Fruit fly (Drosophila melanogaster) whole organism, embryonic: ENCODE measurements around the gene CG5273.

Experiments used
- Antp ChIP-seq: fragments of 200-800 bp; sonication (Bioruptor generic); optimal IDR thresholded peaks from 3 replicates; lab custom pipeline; 2016; ENCODE audit warnings: missing biosample characterization, missing genetic modification characterization
- CG15514 ChIP-seq: fragments of 200-800 bp; sonication (Bioruptor generic); optimal IDR thresholded peaks from 3 replicates; lab custom pipeline; 2017; ENCODE audit warnings: missing biosample characterization, missing genetic modification characterization, mild to moderate bottlenecking, moderate library complexity, missing genetic modification reagents
- CG17359 ChIP-seq: fragments of 200-800 bp; sonication (Bioruptor generic); optimal IDR thresholded peaks from 3 replicates; lab custom pipeline; 2018; ENCODE audit warnings: missing biosample characterization, mild to moderate bottlenecking, missing genetic modification characterization, moderate library complexity
- CG18619 ChIP-seq: fragments of 200-800 bp; sonication (Bioruptor generic); optimal IDR thresholded peaks from 3 replicates; lab custom pipeline; 2017; ENCODE audit warnings: missing biosample characterization, mild to moderate bottlenecking, missing genetic modification characterization
- CG2199 ChIP-seq: fragments of 200-800 bp; sonication (Bioruptor generic); IDR thresholded peaks from 3 replicates; pipeline ENCODE4 v1.3.6; 2022; ENCODE audit warnings: missing biosample characterization, missing genetic modification characterization
- CG34224 ChIP-seq: fragments of 200-800 bp; sonication (Bioruptor generic); IDR thresholded peaks from 3 replicates; pipeline ENCODE4 v1.3.6; 2022; ENCODE audit warnings: missing biosample characterization, missing genetic modification characterization; ENCODE audit not compliant: partially characterized antibody
- CG3726 ChIP-seq: fragments of 200-800 bp; sonication (Bioruptor generic); IDR thresholded peaks from 3 replicates; pipeline ENCODE4, ENCODE4 v1.3.6; 2022; ENCODE audit warnings: missing biosample characterization, missing genetic modification characterization
- CG42726 ChIP-seq: fragments of 200-800 bp; sonication (Bioruptor generic); IDR thresholded peaks from 2 replicates; pipeline ENCODE4 v1.3.6; 2022; ENCODE audit warnings: missing biosample characterization, missing genetic modification characterization; ENCODE audit not compliant: partially characterized antibody
- CG4617 ChIP-seq: fragments of 200-800 bp; sonication (Bioruptor generic); optimal IDR thresholded peaks from 3 replicates; lab custom pipeline; 2016; ENCODE audit warnings: missing biosample characterization, missing genetic modification characterization, borderline replicate concordance
- CG6683 ChIP-seq: fragments of 200-800 bp; sonication (Bioruptor generic); optimal IDR thresholded peaks from 2 replicates; lab custom pipeline; 2017; ENCODE audit warnings: missing biosample characterization, mild to moderate bottlenecking, missing genetic modification characterization, missing genetic modification reagents
- CG6689 ChIP-seq: fragments of 200-800 bp; sonication (Bioruptor generic); IDR thresholded peaks from 2 replicates; pipeline ENCODE4 v1.3.6; 2022; ENCODE audit warnings: missing biosample characterization, missing genetic modification characterization
- CG7745 ChIP-seq: fragments of 200-800 bp; sonication (Bioruptor generic); optimal IDR thresholded peaks from 2 replicates; lab custom pipeline; 2018; ENCODE audit warnings: missing biosample characterization, mild to moderate bottlenecking, missing genetic modification characterization, moderate library complexity
- CG8944 ChIP-seq: fragments of 200-800 bp; sonication (Bioruptor generic); optimal IDR thresholded peaks from 3 replicates; lab custom pipeline; 2016; ENCODE audit warnings: missing biosample characterization, missing genetic modification characterization
- CG9215 ChIP-seq: fragments of 200-800 bp; sonication (Bioruptor generic); IDR thresholded peaks from 2 replicates; pipeline ENCODE4 v1.3.6; 2022; ENCODE audit warnings: missing biosample characterization, missing genetic modification characterization
- Ets65A ChIP-seq: fragments of 200-800 bp; sonication (Bioruptor generic); peaks from one replicate; lab custom pipeline; 2016; ENCODE audit warnings: missing biosample characterization, missing genetic modification characterization
- H15 ChIP-seq: fragments of 200-800 bp; sonication (Bioruptor generic); IDR thresholded peaks from 3 replicates; pipeline ENCODE4 v1.3.6; 2022; ENCODE audit warnings: missing biosample characterization, missing genetic modification characterization
- Hr78 ChIP-seq, 2 experiments: fragments of 200-800 bp in 1 of 2; fragments of >200 bp in 1 of 2; sonication (Bioruptor generic) in 1 of 2; optimal IDR thresholded peaks; 2 replicates each; lab custom pipeline; 2017 to 2019; ENCODE audit warnings: missing biosample characterization in 2 of 2, missing genetic modification characterization in 2 of 2, mild to moderate bottlenecking in 1 of 2, moderate library complexity in 1 of 2
- NC2α ChIP-seq: fragments of 200-800 bp; sonication (Bioruptor generic); optimal IDR thresholded peaks from 2 replicates; lab custom pipeline; 2016; ENCODE audit warnings: missing biosample characterization, missing genetic modification characterization
- Neu2 ChIP-seq: fragments of 200-800 bp; sonication (Bioruptor generic); optimal IDR thresholded peaks from 3 replicates; lab custom pipeline; 2016; ENCODE audit warnings: missing biosample characterization, missing genetic modification characterization, borderline replicate concordance
- Nf-YC ChIP-seq: fragments of 200-800 bp; optimal IDR thresholded peaks from 3 replicates; lab custom pipeline; 2019; ENCODE audit warnings: missing biosample characterization, mild to moderate bottlenecking, missing genetic modification characterization, moderate library complexity
- Stat92E ChIP-seq, 3 experiments: fragments of >200 bp in 2 of 3; fragments of 200-800 bp in 1 of 3; sonication (Bioruptor generic) in 1 of 3; optimal IDR thresholded peaks; 2 replicates each; lab custom pipeline; 2017 to 2019; ENCODE audit warnings: missing biosample characterization in 3 of 3, missing genetic modification characterization in 3 of 3, mild to moderate bottlenecking in 1 of 3, moderate library complexity in 1 of 3
- bigmax ChIP-seq: fragments of 200-800 bp; sonication (Bioruptor generic); optimal IDR thresholded peaks from 2 replicates; lab custom pipeline; 2018; ENCODE audit warnings: missing biosample characterization, mild to moderate bottlenecking, missing genetic modification characterization
- bsh ChIP-seq, 2 experiments: fragments of 200-800 bp; sonication (Bioruptor generic); optimal IDR thresholded peaks; 2 replicates each; lab custom pipeline; 2017 to 2018; ENCODE audit warnings: mild to moderate bottlenecking in 2 of 2, missing biosample characterization in 2 of 2, missing genetic modification characterization in 2 of 2, moderate library complexity in 1 of 2
- dysf ChIP-seq: fragments of 200-800 bp; sonication (Bioruptor generic); IDR thresholded peaks from 3 replicates; pipeline ENCODE4 v1.3.6; 2022; ENCODE audit warnings: missing biosample characterization, missing genetic modification characterization
- eve ChIP-seq, 2 experiments: fragments of >200 bp; optimal IDR thresholded peaks; 2 replicates each; lab custom pipeline; 2017; ENCODE audit warnings: missing biosample characterization in 2 of 2, missing genetic modification characterization in 2 of 2
- ewg ChIP-seq: fragments of 200-800 bp; sonication (Bioruptor generic); optimal IDR thresholded peaks from 3 replicates; lab custom pipeline; 2017; ENCODE audit warnings: mild to moderate bottlenecking, missing biosample characterization, missing genetic modification reagents, missing genetic modification characterization
- ken ChIP-seq: fragments of 200-800 bp; sonication (Bioruptor generic); IDR thresholded peaks from 3 replicates; pipeline ENCODE4 v1.3.6; 2022; ENCODE audit warnings: missing biosample characterization, missing genetic modification characterization
- lbe ChIP-seq: fragments of 200-800 bp; sonication (Bioruptor generic); optimal IDR thresholded peaks from 2 replicates; lab custom pipeline; 2016; ENCODE audit warnings: missing biosample characterization, mild to moderate bottlenecking, missing genetic modification characterization
- mirr ChIP-seq: fragments of 200-800 bp; sonication (Bioruptor generic); optimal IDR thresholded peaks from 3 replicates; lab custom pipeline; 2018; ENCODE audit warnings: missing biosample characterization, mild to moderate bottlenecking, missing genetic modification characterization
- mld ChIP-seq: fragments of 200-800 bp; sonication (Bioruptor generic); IDR thresholded peaks from 3 replicates; pipeline ENCODE4 v1.3.6; 2022; ENCODE audit warnings: missing biosample characterization, missing genetic modification characterization; ENCODE audit not compliant: partially characterized antibody
- nmo ChIP-seq: fragments of 200-800 bp; sonication (Bioruptor generic); optimal IDR thresholded peaks from 2 replicates; lab custom pipeline; 2018; ENCODE audit warnings: missing biosample characterization, mild to moderate bottlenecking, missing genetic modification characterization, moderate library complexity
- nom ChIP-seq: fragments of 200-800 bp; sonication (Bioruptor generic); optimal IDR thresholded peaks from 2 replicates; lab custom pipeline; 2017; ENCODE audit warnings: missing biosample characterization, missing genetic modification characterization, mild to moderate bottlenecking, moderate library complexity, missing genetic modification reagents
- org-1 ChIP-seq: fragments of 200-800 bp; sonication (Bioruptor generic); optimal IDR thresholded peaks from 2 replicates; lab custom pipeline; 2017; ENCODE audit warnings: missing biosample characterization, missing genetic modification characterization
- p53 ChIP-seq: fragments of 200-800 bp; sonication (Bioruptor generic); optimal IDR thresholded peaks from 2 replicates; lab custom pipeline; 2016; ENCODE audit warnings: missing biosample characterization, missing genetic modification characterization
- pfk ChIP-seq: fragments of 200-800 bp; sonication (Bioruptor generic); optimal IDR thresholded peaks from 2 replicates; lab custom pipeline; 2018; ENCODE audit warnings: missing biosample characterization, mild to moderate bottlenecking, missing genetic modification characterization, moderate library complexity
- phol ChIP-seq: fragments of 200-800 bp; sonication (Bioruptor generic); optimal IDR thresholded peaks from 3 replicates; lab custom pipeline; 2018; ENCODE audit warnings: missing biosample characterization, mild to moderate bottlenecking, missing genetic modification characterization, moderate library complexity
- sima ChIP-seq: fragments of 200-800 bp; sonication (Bioruptor generic); optimal IDR thresholded peaks from 2 replicates; lab custom pipeline; 2016; ENCODE audit warnings: missing biosample characterization, missing genetic modification characterization
- sisA ChIP-seq: fragments of 200-800 bp; sonication (Bioruptor generic); IDR thresholded peaks from 2 replicates; pipeline ENCODE4 v1.3.6; 2022; ENCODE audit warnings: missing biosample characterization, missing genetic modification characterization
- sna ChIP-seq: fragments of 200-800 bp; sonication (Bioruptor generic); IDR thresholded peaks from 2 replicates; pipeline ENCODE4 v1.3.6; 2022; ENCODE audit warnings: missing biosample characterization, missing genetic modification characterization; ENCODE audit not compliant: partially characterized antibody
- ssp ChIP-seq: fragments of 200-800 bp; sonication (Bioruptor generic); IDR thresholded peaks from 2 replicates; pipeline ENCODE4 v1.3.6; 2022; ENCODE audit warnings: missing biosample characterization, missing genetic modification characterization
- ttk ChIP-seq: fragments of 200-800 bp; sonication (Bioruptor generic); IDR thresholded peaks from 2 replicates; pipeline ENCODE4 v2.1.2; 2022; ENCODE audit warnings: missing biosample characterization, missing genetic modification characterization

Gene CG5273

dm6 chrX:739621-740216, 19.7 kb upstream of the CG5273 start (continued):
- no peak for TF ChIP-seq H15 (GFP tag; lab: Robert Waterston, UW)
- TF ChIP-seq CG2199 (GFP tag; lab: Robert Waterston, UW) = no peak
- peak; percentile 80 for TF ChIP-seq Ets65A (GFP tag; lab: Kevin White, UChicago)
- TF ChIP-seq lbe = no peak
- peak in 1 of 2 experiments; percentile 54 for TF ChIP-seq bsh (GFP tag; optimal IDR thresholded peaks at IDR 0.05; lab: Kevin White, UChicago)

- TF ChIP-seq p53 (GFP tag; lab: Kevin White, UChicago) (no peak), ssp (no peak), pfk (GFP tag; lab: Kevin White, UChicago) (no peak), CG8944 (no peak), CG34224 (GFP tag; lab: Robert Waterston, UW) (no peak), Hr78 (GFP tag; optimal IDR thresholded peaks at IDR 0.05; lab: Kevin White, UChicago) (no peak), CG15514 (GFP tag; lab: Kevin White, UChicago) (no peak), sima (no peak), Antp (no peak), phol (tag; lab: Kevin White, UChicago) (no peak), CG18619 (GFP tag; lab: Kevin White, UChicago) (no peak), org-1 (GFP tag; lab: Kevin White, UChicago) (no peak), CG3726 (GFP tag; lab: Robert Waterston, UW) (no peak), CG4617 (GFP tag; lab: Kevin White, UChicago) (no peak), mirr (no peak), mld (no peak), NC2α (GFP tag; lab: Kevin White, UChicago) (no peak), CG9215 (no peak), ttk (no peak), ewg (GFP tag; lab: Kevin White, UChicago) (no peak)
Observed at dm6 chrX:750047-750446, 9.3 kb upstream of the CG5273 start, which contains the start of gene CG5254. TSS of gene CG5254 (plus strand) at chrX:750347.

dm6 chrX:751201-751600, 8.2 kb upstream of the CG5273 start, which contains the start of gene CG13362:
TSS of gene CG13362 (minus strand) at chrX:751301.
- TF ChIP-seq eve (GFP tag; optimal IDR thresholded peaks at IDR 0.05; lab: Kevin White, UChicago) (no peak), Nf-YC (tag; lab: Kevin White, UChicago) (no peak), CG42726 (GFP tag; lab: Robert Waterston, UW) (no peak), Neu2 (GFP tag; lab: Kevin White, UChicago) (no peak), sisA (GFP tag; lab: Robert Waterston, UW) (no peak), nom (no peak), dysf (GFP tag; lab: Robert Waterston, UW) (no peak), bigmax (GFP tag; lab: Kevin White, UChicago) (no peak), CG6683 (GFP tag; lab: Kevin White, UChicago) (no peak), nmo (no peak), sna (GFP tag; lab: Robert Waterston, UW) (no peak), CG7745 (tag; lab: Kevin White, UChicago) (no peak), CG6689 (GFP tag; lab: Robert Waterston, UW) (no peak), CG17359 (no peak), Stat92E (GFP tag; optimal IDR thresholded peaks at IDR 0.05; lab: Kevin White, UChicago) (no peak), ken (no peak)
